Fruit fly (Drosophila melanogaster) Kc167 (cell line): ENCODE measurements around the gene Rsod.

Experiments used
- Myc ChIP-seq: fragments of >200 bp; optimal IDR thresholded peaks from 2 replicates; lab custom pipeline; 2017; ENCODE audit warnings: missing external identifiers
- Sin3A ChIP-seq: fragments of >200 bp; optimal IDR thresholded peaks from 2 replicates; lab custom pipeline; 2018; ENCODE audit warnings: missing external identifiers
- h ChIP-seq: fragments of >200 bp; optimal IDR thresholded peaks from 3 replicates; lab custom pipeline; 2018; ENCODE audit warnings: missing external identifiers
- insv ChIP-seq: fragments of >200 bp; optimal IDR thresholded peaks from 3 replicates; lab custom pipeline; 2018; ENCODE audit warnings: missing external identifiers
- psq ChIP-seq: fragments of >200 bp; optimal IDR thresholded peaks from 2 replicates; lab custom pipeline; 2017; ENCODE audit warnings: missing external identifiers
- ttk ChIP-seq: sonication (Bioruptor generic); optimal IDR thresholded peaks from 2 replicates; lab custom pipeline; 2017; ENCODE audit warnings: missing external identifiers

The Rsod gene

DNA sequence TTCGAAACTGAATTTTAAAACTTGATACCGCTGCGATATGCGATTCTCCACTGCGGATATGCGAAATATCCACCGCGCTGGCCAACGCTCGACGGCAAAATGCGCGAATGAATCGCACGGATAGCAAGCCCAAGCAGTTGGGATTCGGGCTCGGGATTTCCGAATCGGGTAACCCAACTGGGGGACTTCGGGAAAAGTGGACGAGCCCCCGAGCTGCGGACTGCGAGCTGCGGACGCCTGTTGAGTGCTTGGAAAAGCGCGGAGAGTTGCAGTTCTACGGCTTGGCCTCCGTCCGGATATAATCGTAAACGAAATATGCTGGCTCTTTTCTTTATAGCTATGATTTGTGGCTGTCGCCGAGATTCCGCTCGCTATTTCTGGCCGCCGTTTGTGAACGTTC, 21.5 kb downstream of the Rsod start, which contains the start of gene AdoR:
Gene AdoR, minus strand, starts transcription at position 101 of the 400 bp plus-strand sequence.
- TF ChIP-seq Sin3A (lab: Kevin White, UChicago) (no peak), psq (lab: Kevin White, UChicago) (no peak), insv (lab: Kevin White, UChicago) (no peak), ttk (lab: Kevin White, UChicago) (no peak), h (lab: Kevin White, UChicago) (no peak)

DNA sequence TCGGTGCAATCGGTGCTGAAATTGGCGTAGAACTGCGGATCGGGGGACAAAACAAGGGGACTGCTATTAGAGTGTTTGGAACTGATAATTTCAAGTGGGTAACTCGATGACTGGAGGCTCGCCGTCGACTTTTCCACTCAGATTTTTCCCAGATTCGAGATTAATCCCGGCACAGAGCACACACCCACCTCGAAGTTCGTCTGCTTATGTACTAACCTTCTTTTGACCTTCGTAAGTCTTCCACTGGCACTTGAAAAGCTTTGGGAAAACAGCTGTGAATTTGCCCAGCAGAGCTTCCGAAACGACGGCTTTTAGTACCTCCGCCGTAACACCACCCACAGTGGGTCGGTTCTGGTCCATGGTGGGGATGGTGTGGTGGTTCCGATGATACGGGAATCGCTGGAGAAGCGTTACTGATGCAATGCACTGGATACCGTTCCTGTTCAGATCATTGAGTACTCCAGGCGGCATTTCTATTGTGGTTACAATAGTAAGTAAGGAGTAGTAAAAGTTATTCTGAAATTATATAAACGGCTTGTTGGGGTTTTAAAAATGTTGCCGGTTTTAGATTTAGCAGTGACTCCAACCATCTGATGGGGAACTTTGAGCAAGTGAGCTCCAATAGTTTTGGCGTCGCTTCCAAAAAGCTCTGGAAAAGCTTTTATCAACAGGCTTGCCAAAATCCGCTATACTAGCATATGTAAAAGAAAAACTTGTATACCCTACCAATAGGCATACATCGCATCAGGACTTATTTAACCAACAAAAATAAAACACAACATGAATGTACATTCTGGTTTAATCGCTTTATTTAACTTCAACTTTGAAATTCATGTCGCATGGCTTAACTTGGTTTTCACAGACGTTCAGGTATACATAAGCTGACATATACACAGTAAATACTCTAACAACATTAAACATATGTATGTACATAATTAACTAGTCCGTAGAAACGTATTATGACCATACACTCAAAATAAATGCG, 36.7 kb downstream of the Rsod start, which contains the start of gene Tpi:
Gene Tpi, minus strand, starts transcription at position 537 of the 985 bp plus-strand sequence.
- TF ChIP-seq h (lab: Kevin White, UChicago): no peak
- no peak for TF ChIP-seq psq (lab: Kevin White, UChicago)
- TF ChIP-seq insv (lab: Kevin White, UChicago): no peak
- TF ChIP-seq Myc (lab: Kevin White, UChicago): no peak
- TF ChIP-seq ttk (lab: Kevin White, UChicago): no peak
- no peak for TF ChIP-seq Sin3A (lab: Kevin White, UChicago)

DNA sequence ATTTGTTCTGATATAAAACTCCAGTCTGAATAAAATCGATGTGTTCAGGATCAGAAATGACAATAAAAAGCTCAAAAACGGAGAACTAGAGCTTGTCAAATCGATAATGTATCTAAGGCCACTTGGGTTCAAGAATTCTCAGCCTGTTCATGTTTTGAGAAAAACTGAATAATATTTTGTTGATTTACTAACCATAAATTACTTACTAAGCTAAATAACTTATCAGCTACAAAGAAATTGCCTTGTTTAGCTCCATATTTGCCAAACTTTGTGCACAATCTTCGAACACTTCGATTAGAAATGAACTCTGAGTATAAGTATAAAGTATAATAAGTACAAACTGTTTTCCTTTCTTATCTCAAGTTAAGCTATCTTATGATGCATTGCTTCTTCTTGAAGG, 38.7 kb downstream of the Rsod start, which contains the start of gene CG31029:
Gene CG31029, minus strand, starts transcription at position 101 of the 400 bp plus-strand sequence.
- no peak for TF ChIP-seq insv (lab: Kevin White, UChicago)
- no peak for TF ChIP-seq ttk (lab: Kevin White, UChicago)
- TF ChIP-seq psq (lab: Kevin White, UChicago): no peak
- no peak for TF ChIP-seq h (lab: Kevin White, UChicago)
- TF ChIP-seq Sin3A (lab: Kevin White, UChicago): no peak
- no peak for TF ChIP-seq Myc (lab: Kevin White, UChicago)

DNA sequence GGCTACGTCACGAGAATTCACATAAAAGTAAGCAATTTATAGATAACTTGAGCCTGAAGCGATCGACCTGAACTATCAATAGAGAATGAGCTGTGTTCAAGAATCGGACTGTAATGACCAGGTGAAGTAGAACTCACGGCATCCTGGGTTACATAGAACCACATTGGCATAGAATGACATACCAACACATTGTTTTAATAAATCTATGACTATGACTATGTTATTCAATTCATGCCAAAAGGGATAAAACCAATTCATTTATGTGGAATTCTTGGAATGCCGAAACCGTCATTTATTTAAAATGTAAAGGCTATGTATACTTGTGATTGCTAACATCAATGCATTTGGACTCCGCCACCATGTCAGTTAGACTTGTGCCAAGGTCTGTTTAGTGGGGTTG, 42.0 kb downstream of the Rsod start, which contains the start of gene Ppi1:
Gene Ppi1, minus strand, starts transcription at position 101 of the 400 bp plus-strand sequence.
- TF ChIP-seq Myc (lab: Kevin White, UChicago) (no peak), ttk (lab: Kevin White, UChicago) (no peak), h (lab: Kevin White, UChicago) (no peak), psq (lab: Kevin White, UChicago) (no peak), insv (lab: Kevin White, UChicago) (no peak), Sin3A (lab: Kevin White, UChicago) (no peak)

DNA sequence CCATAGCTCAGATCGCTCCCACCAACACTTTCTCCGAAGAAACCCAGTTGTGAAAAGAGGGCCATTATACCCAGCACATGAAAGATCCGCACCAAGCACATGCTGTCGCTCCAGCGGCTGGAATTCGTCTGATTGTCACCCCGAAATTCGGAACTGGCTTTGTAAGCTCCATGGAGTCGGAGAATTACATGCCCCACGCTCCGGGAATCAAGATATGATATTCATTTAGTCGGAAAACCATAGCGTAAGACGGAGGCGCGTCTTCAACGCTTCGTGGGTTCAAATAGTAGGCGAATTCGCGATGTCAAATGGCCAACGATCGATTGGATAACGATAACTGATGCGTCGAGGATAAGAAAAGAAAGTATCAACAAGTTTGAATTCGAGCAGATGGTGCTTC, 46.4 kb downstream of the Rsod start, which contains the start of gene CG45073:
Gene CG45073, minus strand, starts transcription at position 101 of the 400 bp plus-strand sequence.
- TF ChIP-seq Myc (lab: Kevin White, UChicago) (no peak), Sin3A (lab: Kevin White, UChicago) (no peak), psq (lab: Kevin White, UChicago) (no peak), ttk (lab: Kevin White, UChicago) (no peak), insv (lab: Kevin White, UChicago) (no peak), h (lab: Kevin White, UChicago) (no peak)

DNA sequence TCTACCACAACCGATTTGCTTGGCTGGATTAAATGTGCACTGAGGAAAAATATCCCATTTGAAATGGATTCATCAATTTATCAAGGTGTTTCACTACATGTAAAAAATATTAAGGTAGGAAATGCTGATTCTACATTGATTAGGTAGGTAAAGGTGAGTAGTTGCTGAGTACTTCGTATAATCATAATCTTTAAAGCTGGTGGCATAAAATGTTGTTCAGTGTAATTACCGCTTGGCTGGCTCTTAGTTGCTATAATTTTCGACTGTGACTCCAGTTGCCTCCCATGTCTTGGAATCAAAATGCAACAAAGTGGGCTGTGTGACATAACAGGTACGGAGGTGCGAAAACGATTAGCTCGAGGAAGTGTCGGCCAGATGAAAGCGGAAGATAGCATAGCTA, 47.8 kb downstream of the Rsod start, which contains the start of gene CG45072:
Gene CG45072, minus strand, starts transcription at position 101 of the 400 bp plus-strand sequence.
- TF ChIP-seq h (lab: Kevin White, UChicago) (no peak), psq (lab: Kevin White, UChicago) (no peak), Myc (lab: Kevin White, UChicago) (no peak), insv (lab: Kevin White, UChicago) (no peak), Sin3A (lab: Kevin White, UChicago) (no peak), ttk (lab: Kevin White, UChicago) (no peak)

DNA sequence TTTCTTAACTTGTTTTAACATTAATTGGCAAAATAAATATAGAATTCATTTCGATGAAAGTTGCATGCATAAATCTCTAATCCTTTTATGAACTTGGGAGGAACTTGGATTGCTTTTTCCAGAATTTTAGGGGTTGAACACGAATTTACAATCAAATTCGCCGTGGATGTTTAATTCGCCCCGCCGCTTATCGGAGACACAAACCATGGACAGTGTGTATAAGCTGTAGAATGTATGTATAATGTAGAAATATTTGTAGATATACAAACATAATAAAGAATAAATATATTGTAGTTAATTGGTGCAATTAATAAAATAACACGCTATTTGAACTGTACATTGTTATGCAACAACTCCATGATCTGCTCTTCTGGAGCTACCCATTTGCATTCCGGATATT, 49.3 kb downstream of the Rsod start:
- TF ChIP-seq insv (lab: Kevin White, UChicago) (no peak), h (lab: Kevin White, UChicago) (no peak), psq (lab: Kevin White, UChicago) (no peak)
